Worm (Caenorhabditis elegans) whole organism, early embryonic: ENCODE results near the gene kbp-1.

Experiments
- ama-1 ChIP-seq: fragments of 150-350 bp; optimal IDR thresholded peaks from 2 replicates; lab custom pipeline; 2014
- scrt-1 ChIP-seq: fragments of 200-800 bp; sonication (Bioruptor generic); IDR thresholded peaks from 2 replicates; pipeline ENCODE4 v1.3.6; 2022; ENCODE audit warnings: missing genetic modification characterization, missing compliant biosample characterization
- tbx-11 ChIP-seq: fragments of 200-800 bp; sonication (Bioruptor generic); IDR thresholded peaks from 2 replicates; pipeline ENCODE4 v1.3.6; 2022; ENCODE audit warnings: missing genetic modification characterization, missing compliant biosample characterization

ce11 chrIII:6895166-6895565 lies 25.7 kb downstream of the kbp-1 start:
- no peak for TF ChIP-seq scrt-1 (GFP tag; lab: Robert Waterston, UW)
- TF ChIP-seq ama-1 (lab: Kevin White, UChicago): no peak
- TF ChIP-seq tbx-11 (GFP tag; lab: Robert Waterston, UW): no peak
